Worm (Caenorhabditis elegans) whole organism, L4 larva: Measurements from ENCODE around the gene vps-52.

Experiments
- D1046.2 ChIP-seq: fragments of 200-800 bp; sonication (Bioruptor generic); IDR thresholded peaks from 2 replicates; pipeline ENCODE4 v1.3.6; 2022; ENCODE audit warnings: missing genetic modification characterization, missing compliant biosample characterization
- F10B5.3 ChIP-seq: sonication (generic microtip); optimal IDR thresholded peaks from 2 replicates; lab custom pipeline; 2016; ENCODE audit warnings: mild to moderate bottlenecking, missing genetic modification characterization, missing compliant biosample characterization
- F49E8.2 ChIP-seq: sonication (generic microtip); optimal IDR thresholded peaks from 2 replicates; lab custom pipeline; 2016; ENCODE audit warnings: missing compliant biosample characterization, mild to moderate bottlenecking, missing genetic modification characterization, borderline replicate concordance
- R02D3.7 ChIP-seq: fragments of 150-350 bp; sonication (generic microtip); optimal IDR thresholded peaks from 3 replicates; lab custom pipeline; 2014; ENCODE audit warnings: missing biosample characterization, missing genetic modification characterization
- T26A8.4 ChIP-seq: fragments of 200-800 bp; sonication (Bioruptor generic); IDR thresholded peaks from 2 replicates; pipeline ENCODE4 v1.3.6; 2022; ENCODE audit warnings: missing genetic modification characterization, missing compliant biosample characterization
- Y105C5A.15 ChIP-seq: fragments of 200-800 bp; sonication (Bioruptor generic); IDR thresholded peaks from 2 replicates; pipeline ENCODE4 v1.3.6; 2022; ENCODE audit warnings: missing genetic modification characterization, missing compliant biosample characterization
- Y5F2A.4 ChIP-seq: fragments of 200-800 bp; sonication (Bioruptor generic); optimal IDR thresholded peaks from 2 replicates; lab custom pipeline; 2018; ENCODE audit warnings: mild to moderate bottlenecking, missing genetic modification characterization, missing compliant biosample characterization
- Y75B8A.6 ChIP-seq: fragments of 200-800 bp; sonication (Bioruptor generic); IDR thresholded peaks from 2 replicates; pipeline ENCODE4 v1.3.6; 2022; ENCODE audit warnings: missing genetic modification reagents, missing genetic modification characterization, missing compliant biosample characterization
- ZK546.5 ChIP-seq, 2 experiments: sonication (generic microtip); optimal IDR thresholded peaks; 2 replicates each; lab custom pipeline; 2017; ENCODE audit warnings: missing biosample characterization in 2 of 2, missing genetic modification characterization in 2 of 2
- aha-1 ChIP-seq: fragments of 150-350 bp; peaks from one replicate; lab custom pipeline; 2014; ENCODE audit warnings: missing biosample characterization, missing genetic modification characterization
- arid-1 ChIP-seq: fragments of 200-800 bp; sonication (Bioruptor generic); conservative IDR thresholded peaks from 2 replicates; pipeline ENCODE4 v1.3.6; 2022; ENCODE audit warnings: missing genetic modification reagents, missing genetic modification characterization, missing compliant biosample characterization
- attf-4 ChIP-seq: sonication (generic microtip); optimal IDR thresholded peaks from 3 replicates; lab custom pipeline; 2017; ENCODE audit warnings: missing biosample characterization, missing genetic modification characterization
- ceh-32 ChIP-seq: sonication (generic microtip); optimal IDR thresholded peaks from 2 replicates; lab custom pipeline; 2016; ENCODE audit warnings: mild to moderate bottlenecking, missing genetic modification characterization, missing compliant biosample characterization; ENCODE audit not compliant: poor library complexity
- ceh-44 ChIP-seq: fragments of 200-800 bp; sonication (Bioruptor generic); IDR thresholded peaks from 2 replicates; pipeline ENCODE4 v1.3.6; 2022; ENCODE audit warnings: missing genetic modification reagents, missing genetic modification characterization, missing compliant biosample characterization
- ceh-82 ChIP-seq: sonication (generic microtip); optimal IDR thresholded peaks from 2 replicates; lab custom pipeline; 2017; ENCODE audit warnings: missing biosample characterization, missing genetic modification characterization
- ces-1 ChIP-seq: fragments of 150-350 bp; sonication (generic microtip); optimal IDR thresholded peaks from 4 replicates; lab custom pipeline; 2014; ENCODE audit warnings: missing biosample characterization, missing genetic modification reagents, missing genetic modification characterization
- dmd-8 ChIP-seq: fragments of 200-800 bp; sonication (Bioruptor generic); IDR thresholded peaks from 2 replicates; pipeline ENCODE4 v1.3.6; 2022; ENCODE audit warnings: missing genetic modification characterization, missing compliant biosample characterization
- dmd-9 ChIP-seq: fragments of 200-800 bp; sonication (Bioruptor generic); IDR thresholded peaks from 2 replicates; pipeline ENCODE4 v1.3.6; 2022; ENCODE audit warnings: missing genetic modification reagents, missing genetic modification characterization, missing compliant biosample characterization
- duxl-1 ChIP-seq: sonication (generic microtip); optimal IDR thresholded peaks from 2 replicates; lab custom pipeline; 2016; ENCODE audit warnings: mild to moderate bottlenecking, missing genetic modification characterization, moderate library complexity, missing compliant biosample characterization; ENCODE audit not compliant: poor library complexity
- hlh-11 ChIP-seq: fragments of 200-800 bp; sonication (Bioruptor generic); optimal IDR thresholded peaks from 2 replicates; lab custom pipeline; 2018; ENCODE audit warnings: mild to moderate bottlenecking, missing genetic modification characterization, missing compliant biosample characterization
- hmg-1.1 ChIP-seq: fragments of 200-800 bp; sonication (Bioruptor generic); IDR thresholded peaks from 2 replicates; pipeline ENCODE4 v1.3.6; 2022; ENCODE audit warnings: missing genetic modification reagents, missing genetic modification characterization, missing compliant biosample characterization
- lin-1 ChIP-seq: fragments of 200-800 bp; sonication (Bioruptor generic); IDR thresholded peaks from 2 replicates; pipeline ENCODE4 v1.3.6; 2022; ENCODE audit warnings: missing genetic modification reagents, missing genetic modification characterization, missing compliant biosample characterization
- lin-13 ChIP-seq: fragments of 150-350 bp; optimal IDR thresholded peaks from 2 replicates; lab custom pipeline; 2014; ENCODE audit warnings: missing biosample characterization, missing genetic modification reagents, missing genetic modification characterization
- lin-38 ChIP-seq: fragments of 200-800 bp; sonication (Bioruptor generic); IDR thresholded peaks from 2 replicates; pipeline ENCODE4 v1.3.6; 2022; ENCODE audit warnings: missing genetic modification reagents, missing genetic modification characterization, missing compliant biosample characterization
- lir-3 ChIP-seq: sonication (generic microtip); optimal IDR thresholded peaks from 2 replicates; lab custom pipeline; 2016; ENCODE audit warnings: mild to moderate bottlenecking, missing genetic modification characterization, missing compliant biosample characterization
- mep-1 ChIP-seq: fragments of 150-350 bp; sonication (generic microtip); optimal IDR thresholded peaks from 3 replicates; lab custom pipeline; 2014; ENCODE audit warnings: missing biosample characterization, missing genetic modification characterization
- nhr-10 ChIP-seq: fragments of 150-350 bp; optimal IDR thresholded peaks from 2 replicates; lab custom pipeline; 2014; ENCODE audit warnings: missing biosample characterization, missing genetic modification characterization
- nhr-11 ChIP-seq: fragments of 150-350 bp; optimal IDR thresholded peaks from 2 replicates; lab custom pipeline; 2014; ENCODE audit warnings: missing biosample characterization, missing genetic modification characterization
- nhr-111 ChIP-seq: fragments of 200-800 bp; sonication (Bioruptor generic); optimal IDR thresholded peaks from 2 replicates; lab custom pipeline; 2018; ENCODE audit warnings: mild to moderate bottlenecking, missing genetic modification characterization, missing compliant biosample characterization
- nhr-28 ChIP-seq: fragments of 150-350 bp; optimal IDR thresholded peaks from 2 replicates; lab custom pipeline; 2014; ENCODE audit warnings: missing biosample characterization, missing genetic modification characterization
- nhr-48 ChIP-seq: sonication (generic microtip); optimal IDR thresholded peaks from 2 replicates; lab custom pipeline; 2016; ENCODE audit warnings: mild to moderate bottlenecking, missing genetic modification characterization, missing compliant biosample characterization
- nhr-77 ChIP-seq: fragments of 150-350 bp; optimal IDR thresholded peaks from 2 replicates; lab custom pipeline; 2014; ENCODE audit warnings: missing biosample characterization, missing genetic modification characterization
- pha-4 ChIP-seq, 2 experiments: fragments of 150-350 bp in 1 of 2; fragments of 200-800 bp in 1 of 2; sonication (Bioruptor generic) in 1 of 2; IDR thresholded peaks in 1 of 2; optimal IDR thresholded peaks in 1 of 2; 2 replicates each; pipeline versions ENCODE4 v1.3.6 to Lab custom; 2014 to 2022; ENCODE audit warnings: missing genetic modification characterization in 2 of 2, missing genetic modification reagents in 2 of 2, missing biosample characterization in 1 of 2, missing compliant biosample characterization in 1 of 2
- php-3 ChIP-seq: fragments of 200-800 bp; sonication (Bioruptor generic); IDR thresholded peaks from 2 replicates; pipeline ENCODE4 v1.3.6; 2022; ENCODE audit warnings: missing genetic modification reagents, missing genetic modification characterization, missing compliant biosample characterization
- saeg-2 ChIP-seq: fragments of 200-800 bp; sonication (Bioruptor generic); IDR thresholded peaks from 2 replicates; pipeline ENCODE4 v1.3.6; 2022; ENCODE audit warnings: missing genetic modification reagents, missing genetic modification characterization, missing compliant biosample characterization
- sdz-12 ChIP-seq: fragments of 200-800 bp; sonication (Bioruptor generic); optimal IDR thresholded peaks from 2 replicates; lab custom pipeline; 2018; ENCODE audit warnings: mild to moderate bottlenecking, missing genetic modification characterization, missing compliant biosample characterization
- set-16 ChIP-seq: fragments of 200-800 bp; sonication (Bioruptor generic); IDR thresholded peaks from 2 replicates; pipeline ENCODE4 v1.3.6; 2022; ENCODE audit warnings: missing genetic modification reagents, missing genetic modification characterization, missing compliant biosample characterization
- spr-3 ChIP-seq: fragments of 200-800 bp; sonication (Bioruptor generic); optimal IDR thresholded peaks from 2 replicates; lab custom pipeline; 2018; ENCODE audit warnings: mild to moderate bottlenecking, missing genetic modification characterization, missing compliant biosample characterization
- tag-97 ChIP-seq: fragments of 200-800 bp; sonication (Bioruptor generic); IDR thresholded peaks from 2 replicates; pipeline ENCODE4 v1.3.6; 2022; ENCODE audit warnings: missing genetic modification characterization, missing compliant biosample characterization
- tra-1 ChIP-seq: fragments of 200-800 bp; sonication (Bioruptor generic); IDR thresholded peaks from 2 replicates; pipeline ENCODE4 v1.3.6; 2022; ENCODE audit warnings: missing genetic modification reagents, missing genetic modification characterization, missing compliant biosample characterization
- unc-39 ChIP-seq: sonication (generic microtip); optimal IDR thresholded peaks from 2 replicates; lab custom pipeline; 2017; ENCODE audit warnings: missing biosample characterization, missing genetic modification characterization
- unc-62 ChIP-seq, 3 experiments: fragments of 150-350 bp in 1 of 3; sonication (generic microtip); optimal IDR thresholded peaks in 2 of 3; peaks in 1 of 3; 1 replicate in 1 of 3; 2 replicates in 2 of 3; lab custom pipeline; 2014 to 2017; ENCODE audit warnings: missing biosample characterization in 3 of 3, missing genetic modification characterization in 3 of 3, missing genetic modification reagents in 3 of 3, missing genotype in 1 of 3
- vab-7 ChIP-seq: fragments of 200-800 bp; sonication (Bioruptor generic); IDR thresholded peaks from 2 replicates; pipeline ENCODE4 v1.3.6; 2022; ENCODE audit warnings: missing genetic modification reagents, missing genetic modification characterization, missing compliant biosample characterization
- zag-1 ChIP-seq: fragments of 150-350 bp; optimal IDR thresholded peaks from 2 replicates; lab custom pipeline; 2014; ENCODE audit warnings: missing biosample characterization, missing genetic modification characterization
- zfp-3 ChIP-seq: fragments of 200-800 bp; sonication (Bioruptor generic); conservative IDR thresholded peaks from 2 replicates; pipeline ENCODE4 v1.3.6; 2022; ENCODE audit warnings: missing genetic modification reagents, missing genetic modification characterization, missing compliant biosample characterization

vps-52 gene

ce11 chrX:7563425-7563824 is 1.7 kb upstream of the vps-52 start:
- no peak for TF ChIP-seq Y75B8A.6
- no peak for TF ChIP-seq ces-1 (GFP tag; lab: Kevin White, UChicago)
- no peak for TF ChIP-seq lin-13 (GFP tag; lab: Kevin White, UChicago)
- TF ChIP-seq set-16 (GFP tag; lab: Robert Waterston, UW), result no peak
- no peak for TF ChIP-seq F49E8.2 (tag; lab: Kevin White, UChicago)
- no peak for TF ChIP-seq duxl-1 (tag; lab: Kevin White, UChicago)
- no peak for TF ChIP-seq nhr-28 (tag; lab: Kevin White, UChicago)
- TF ChIP-seq saeg-2 (GFP tag; lab: Robert Waterston, UW), result no peak
- TF ChIP-seq unc-39 (tag; lab: Kevin White, UChicago), result no peak
- no peak for TF ChIP-seq hmg-1.1 (GFP tag; lab: Robert Waterston, UW)

- no peak for TF ChIP-seq Y5F2A.4
- TF ChIP-seq pha-4 (GFP tag; IDR thresholded peaks at IDR 0.05; lab: Robert Waterston, UW), result no peak
- TF ChIP-seq pha-4 (tag; optimal IDR thresholded peaks at IDR 0.05; lab: Kevin White, UChicago), result no peak
- TF ChIP-seq arid-1, result no peak
- peak; percentile 45 for TF ChIP-seq nhr-28 (tag; lab: Kevin White, UChicago)
- no peak for TF ChIP-seq ceh-82 (tag; lab: Kevin White, UChicago)
- no peak for TF ChIP-seq attf-4 (tag; lab: Kevin White, UChicago)
- TF ChIP-seq dmd-8 (GFP tag; lab: Robert Waterston, UW), result no peak
- TF ChIP-seq lin-1, result no peak
- TF ChIP-seq R02D3.7, result no peak
- peak; percentile 8 for TF ChIP-seq hlh-11 (tag; lab: Kevin White, UChicago)
- TF ChIP-seq ceh-44 (GFP tag; lab: Robert Waterston, UW), result no peak
- TF ChIP-seq tra-1 (GFP tag; lab: Robert Waterston, UW), result no peak
- no peak for TF ChIP-seq D1046.2 (GFP tag; lab: Robert Waterston, UW)
- no peak for TF ChIP-seq zfp-3 (GFP tag; lab: Robert Waterston, UW)
- no peak for TF ChIP-seq ZK546.5 (tag; optimal IDR thresholded peaks at IDR 0.05; lab: Kevin White, UChicago)
- no peak for TF ChIP-seq F10B5.3 (tag; lab: Kevin White, UChicago)
- TF ChIP-seq nhr-11, result no peak
- TF ChIP-seq set-16 (GFP tag; lab: Robert Waterston, UW), result no peak
- no peak for TF ChIP-seq nhr-48 (tag; lab: Kevin White, UChicago)
- TF ChIP-seq vab-7 (GFP tag; lab: Robert Waterston, UW), result no peak
- TF ChIP-seq unc-62 (GFP tag; optimal IDR thresholded peaks at IDR 0.05 in 1 of 2; lab: Kevin White, UChicago), result peak in 1 of 2 experiments; percentile 77
- no peak for TF ChIP-seq unc-62 (tag; optimal IDR thresholded peaks at IDR 0.05; lab: Kevin White, UChicago)
- TF ChIP-seq lin-38 (GFP tag; lab: Robert Waterston, UW), result 0 out of 2 replicates have a peak, but pooled peaks have one; percentile 10
- no peak for TF ChIP-seq zag-1
Measured at ce11 chrX:7568684-7569289, 3.7 kb downstream of the vps-52 start.

- TF ChIP-seq lin-1, result no peak
- TF ChIP-seq ceh-32 (tag; lab: Kevin White, UChicago), result no peak
- TF ChIP-seq dmd-9 (GFP tag; lab: Robert Waterston, UW), result no peak
- TF ChIP-seq mep-1, result peak; percentile 64
- no peak for TF ChIP-seq lir-3 (tag; lab: Kevin White, UChicago)
- 0 out of 2 replicates have a peak, but pooled peaks have one; percentile 31 for TF ChIP-seq php-3
- peak; percentile 13 for TF ChIP-seq nhr-77
- peak; percentile 35 for TF ChIP-seq duxl-1 (tag; lab: Kevin White, UChicago)
- no peak for TF ChIP-seq spr-3 (GFP tag; lab: Kevin White, UChicago)
- no peak for TF ChIP-seq lin-13 (GFP tag; lab: Kevin White, UChicago)
- TF ChIP-seq aha-1 (tag; lab: Kevin White, UChicago), result peak; percentile 82
- no peak for TF ChIP-seq nhr-10
- TF ChIP-seq ceh-82 (tag; lab: Kevin White, UChicago), result no peak
- no peak for TF ChIP-seq nhr-111 (GFP tag; lab: Kevin White, UChicago)
- no peak for TF ChIP-seq Y5F2A.4
- TF ChIP-seq sdz-12 (GFP tag; lab: Kevin White, UChicago), result no peak
- TF ChIP-seq T26A8.4 (GFP tag; lab: Robert Waterston, UW), result no peak
- TF ChIP-seq Y105C5A.15 (GFP tag; lab: Robert Waterston, UW), result no peak
- TF ChIP-seq zfp-3 (GFP tag; lab: Robert Waterston, UW), result no peak
- no peak for TF ChIP-seq tag-97 (GFP tag; lab: Robert Waterston, UW)
Measured at ce11 chrX:7569685-7570518, 4.8 kb downstream of the vps-52 start, which contains the start of gene apy-1. Gene apy-1 (minus strand): TSS chrX:7569722.
